Worm (Caenorhabditis elegans) whole organism, L4/young adult: ENCODE data around the gene F56D2.3.

Source experiments
- W03F9.2 ChIP-seq: fragments of 150-350 bp; optimal IDR thresholded peaks from 2 replicates; lab custom pipeline; 2014; ENCODE audit warnings: missing biosample characterization, missing genetic modification characterization
- dao-5 ChIP-seq: sonication (generic microtip); optimal IDR thresholded peaks from 2 replicates; lab custom pipeline; 2016; ENCODE audit warnings: missing genotype, missing genetic modification characterization, moderate library complexity, missing compliant biosample characterization

DNA sequence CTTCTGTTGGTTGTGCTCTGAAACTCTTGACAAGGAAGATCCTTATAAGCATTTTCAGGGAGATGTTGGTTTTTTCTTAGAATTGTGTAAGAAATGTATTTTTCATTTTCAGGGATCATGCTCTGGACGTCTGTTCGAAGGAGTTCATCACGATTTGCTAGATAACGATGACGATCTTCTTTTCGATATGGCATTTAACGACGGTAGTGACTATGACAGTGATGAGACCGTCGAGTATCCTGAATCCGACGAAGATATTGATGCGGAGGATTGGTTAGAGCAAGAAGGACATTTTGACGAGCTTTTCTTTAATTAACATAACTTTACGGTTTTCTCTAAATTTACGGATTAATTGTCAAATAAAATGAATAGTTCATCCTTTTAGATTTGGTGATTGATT is 4.0 kb downstream of the F56D2.3 start:
- TF ChIP-seq dao-5 (tag; lab: Kevin White, UChicago) = no peak
- no peak for TF ChIP-seq W03F9.2
